Fruit fly (Drosophila melanogaster): ENCODE measurements around the gene CG32262.

CG32262 gene

DNA sequence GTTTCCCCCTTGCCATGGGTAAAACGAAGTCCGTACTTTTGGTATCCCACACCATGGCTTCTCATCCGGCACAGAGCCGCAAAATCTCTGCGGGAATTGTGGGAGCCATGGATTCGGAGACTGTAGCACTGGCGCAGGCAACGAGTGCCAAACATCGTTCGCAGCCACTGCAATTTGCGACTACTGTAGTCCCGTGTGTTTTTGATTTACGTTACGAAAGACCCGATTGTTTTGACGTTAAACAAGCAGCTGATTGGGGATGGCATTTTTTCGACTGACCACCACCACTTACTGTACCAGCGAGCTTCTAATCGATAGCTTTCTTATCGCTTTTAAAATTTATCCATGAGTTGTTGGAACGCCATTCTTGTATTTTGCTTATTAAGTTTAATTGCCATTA is at the start of gene CG32262 (continued):
- TF ChIP-seq prd (optimal IDR thresholded peaks at IDR 0.05) (no peak), prd (GFP tag; IDR thresholded peaks at IDR 0.05) (no peak), YL-1 (GFP tag; optimal IDR thresholded peaks at IDR 0.05) (no peak), CG17912 (GFP tag; optimal IDR thresholded peaks at IDR 0.05) (no peak), gt (GFP tag; IDR thresholded peaks at IDR 0.05) (no peak), CG14710 (tag; optimal IDR thresholded peaks at IDR 0.05) (no peak), hkb (optimal IDR thresholded peaks at IDR 0.05) (no peak), hkb (GFP tag; IDR thresholded peaks at IDR 0.05) (no peak), CG7987 (GFP tag; optimal IDR thresholded peaks at IDR 0.05) (no peak), repo (GFP tag; optimal IDR thresholded peaks at IDR 0.05) (no peak), CG3726 (GFP tag; IDR thresholded peaks at IDR 0.05) (no peak), CG12769 (tag; optimal IDR thresholded peaks at IDR 0.05) (peak; percentile 16), Ada2b (GFP tag; IDR thresholded peaks at IDR 0.05) (no peak), dpn (GFP tag; optimal IDR thresholded peaks at IDR 0.05) (no peak), CG30431 (GFP tag; optimal IDR thresholded peaks at IDR 0.05) (no peak), unpg (GFP tag; optimal IDR thresholded peaks at IDR 0.05) (no peak), Ptx1 (GFP tag; IDR thresholded peaks at IDR 0.05) (no peak), CG30403 (GFP tag; optimal IDR thresholded peaks at IDR 0.05) (no peak), z (GFP tag; IDR thresholded peaks at IDR 0.05) (no peak), CG3163 (GFP tag; optimal IDR thresholded peaks at IDR 0.05) (no peak), hbn (GFP tag; IDR thresholded peaks at IDR 0.05; ENCODE audit: partially characterized antibody) (peak; percentile 63), Mad (GFP tag; optimal IDR thresholded peaks at IDR 0.05) (no peak), Sry-δ (GFP tag; optimal IDR thresholded peaks at IDR 0.05) (peak; percentile 82), Blimp-1 (GFP tag; optimal IDR thresholded peaks at IDR 0.05) (no peak), CG6791 (GFP tag; IDR thresholded peaks at IDR 0.05; ENCODE audit: partially characterized antibody) (peak; percentile 72), fd64A (GFP tag; optimal IDR thresholded peaks at IDR 0.05) (no peak), Dref (GFP tag; IDR thresholded peaks at IDR 0.05) (peak; percentile 84), Oaz (GFP tag; IDR thresholded peaks at IDR 0.05) (no peak), Antp (GFP tag; optimal IDR thresholded peaks at IDR 0.05) (no peak), CG17568 (GFP tag; optimal IDR thresholded peaks at IDR 0.05) (no peak), CG7372 (GFP tag; IDR thresholded peaks at IDR 0.05) (no peak), lbe (GFP tag; optimal IDR thresholded peaks at IDR 0.05) (no peak), CG9437 (GFP tag; optimal IDR thresholded peaks at IDR 0.05) (peak; percentile 99), br (optimal IDR thresholded peaks at IDR 0.05) (no peak), tna (GFP tag; IDR thresholded peaks at IDR 0.05; ENCODE audit: partially characterized antibody) (peak; percentile 72), CG33557 (GFP tag; optimal IDR thresholded peaks at IDR 0.05) (no peak), CG6175 (GFP tag; IDR thresholded peaks at IDR 0.05) (no peak), Hmr (GFP tag; optimal IDR thresholded peaks at IDR 0.05) (peak; percentile 22), ap (GFP tag; IDR thresholded peaks at IDR 0.05) (no peak), ato (GFP tag; IDR thresholded peaks at IDR 0.05; ENCODE audit: partially characterized antibody) (no peak), bbx (GFP tag; IDR thresholded peaks at IDR 0.05; ENCODE audit: partially characterized antibody) (peak; percentile 70), chn (GFP tag; optimal IDR thresholded peaks at IDR 0.05) (no peak), inv (GFP tag; IDR thresholded peaks at IDR 0.05; ENCODE audit: partially characterized antibody) (no peak), mam (GFP tag; optimal IDR thresholded peaks at IDR 0.05) (no peak), cad (GFP tag; optimal IDR thresholded peaks at IDR 0.05) (no peak), corto (GFP tag; optimal IDR thresholded peaks at IDR 0.05) (no peak), pho (GFP tag; optimal IDR thresholded peaks at IDR 0.05) (no peak), insv (GFP tag; optimal IDR thresholded peaks at IDR 0.05) (no peak), twi (tag; optimal IDR thresholded peaks at IDR 0.05) (no peak), CG13296 (GFP tag; optimal IDR thresholded peaks at IDR 0.05) (no peak), CG10462 (GFP tag; optimal IDR thresholded peaks at IDR 0.05) (no peak), wek (GFP tag; optimal IDR thresholded peaks at IDR 0.05) (no peak), CG10321 (GFP tag; IDR thresholded peaks at IDR 0.05) (no peak)
